Worm (Caenorhabditis elegans): ENCODE data around the gene D2024.18.

The D2024.18 gene

DNA sequence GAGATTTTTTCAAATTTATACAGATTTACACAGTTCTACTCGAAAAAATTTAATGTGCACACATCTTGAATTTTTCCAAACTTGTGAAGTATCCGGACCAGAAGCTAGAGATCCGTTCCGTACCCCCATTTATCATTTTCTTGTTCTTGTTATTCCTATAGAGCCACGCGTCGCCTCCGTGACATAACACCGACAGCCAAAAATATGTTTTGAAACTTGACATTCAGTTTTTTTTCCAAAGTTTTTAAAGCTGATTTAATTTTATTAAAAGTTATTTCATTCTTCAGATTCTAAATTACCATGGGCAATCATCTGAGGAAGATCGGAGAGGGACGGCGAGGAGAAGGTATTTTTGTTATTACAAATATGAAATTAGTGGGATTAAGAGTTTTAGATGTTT is at the start of gene D2024.18:
Gene D2024.18, plus strand, starts transcription at position 301 of the 400 bp plus-strand sequence.
- TF ChIP-seq unc-62 (GFP tag; optimal IDR thresholded peaks at IDR 0.05), result no peak

DNA sequence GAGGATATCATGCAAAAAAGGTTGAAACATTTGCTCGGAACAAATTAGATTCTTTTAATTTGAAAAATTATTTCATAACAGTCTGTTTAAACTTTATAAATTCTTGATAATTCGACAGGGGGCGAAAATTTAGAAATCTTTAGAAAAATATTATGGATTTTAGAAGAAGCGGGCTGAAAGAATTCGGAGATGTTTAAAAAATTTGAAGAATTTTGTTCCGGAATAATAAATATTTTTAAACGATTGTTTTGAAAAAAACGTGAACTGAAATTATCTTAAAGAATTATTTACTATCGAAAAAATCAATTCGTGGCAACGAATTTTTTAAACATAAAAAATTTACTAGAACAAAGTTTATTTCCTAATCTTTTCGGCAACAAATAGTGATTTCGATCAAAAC is 46.6 kb upstream of the D2024.18 start, which contains the start of gene R13A1.3:
Gene R13A1.3, plus strand, starts transcription at position 301 of the 400 bp plus-strand sequence.
- TF ChIP-seq unc-62 (GFP tag; optimal IDR thresholded peaks at IDR 0.05), result no peak

DNA sequence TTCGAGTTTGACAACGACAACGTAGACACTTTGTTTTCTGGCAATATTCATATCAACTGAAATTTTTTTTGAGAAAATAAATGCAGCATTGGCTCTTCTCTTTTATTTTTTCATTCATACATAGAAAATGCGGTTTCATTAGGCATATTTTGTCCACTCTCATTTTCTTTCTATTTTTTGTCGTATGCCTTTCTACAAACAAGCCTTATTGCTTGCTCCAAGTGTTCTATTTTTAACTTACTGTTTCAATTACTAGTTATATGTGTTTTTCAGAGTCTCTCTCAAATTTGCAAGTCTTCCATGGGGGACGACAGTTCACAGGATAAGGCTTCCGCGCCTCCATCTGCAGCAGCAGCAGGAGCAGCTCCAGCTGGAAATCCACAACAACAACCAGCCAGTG is 44.3 kb upstream of the D2024.18 start, which contains the start of gene kcc-1:
Gene kcc-1, plus strand, starts transcription at position 301 of the 400 bp plus-strand sequence.
- no peak for TF ChIP-seq unc-62 (GFP tag; optimal IDR thresholded peaks at IDR 0.05)

DNA sequence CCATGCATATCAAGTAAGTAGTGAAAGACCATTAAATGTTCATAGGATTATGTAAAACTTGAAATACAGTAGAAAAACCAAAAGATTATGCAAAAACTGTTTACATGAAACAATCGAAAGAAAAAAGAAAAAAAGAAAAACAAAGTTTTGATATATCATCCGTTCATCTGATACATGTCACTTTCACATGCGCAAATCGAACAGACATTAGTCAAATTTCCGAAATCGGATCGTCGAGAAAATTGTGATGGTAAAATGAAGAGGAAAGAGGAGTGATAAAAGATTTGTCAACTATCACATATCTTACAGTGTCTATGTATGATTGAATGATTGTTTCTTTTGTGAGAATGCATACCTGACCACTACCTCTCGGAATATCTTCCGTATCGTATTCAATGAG is 41.3 kb upstream of the D2024.18 start:
- TF ChIP-seq unc-62 (GFP tag; optimal IDR thresholded peaks at IDR 0.05), result no peak

DNA sequence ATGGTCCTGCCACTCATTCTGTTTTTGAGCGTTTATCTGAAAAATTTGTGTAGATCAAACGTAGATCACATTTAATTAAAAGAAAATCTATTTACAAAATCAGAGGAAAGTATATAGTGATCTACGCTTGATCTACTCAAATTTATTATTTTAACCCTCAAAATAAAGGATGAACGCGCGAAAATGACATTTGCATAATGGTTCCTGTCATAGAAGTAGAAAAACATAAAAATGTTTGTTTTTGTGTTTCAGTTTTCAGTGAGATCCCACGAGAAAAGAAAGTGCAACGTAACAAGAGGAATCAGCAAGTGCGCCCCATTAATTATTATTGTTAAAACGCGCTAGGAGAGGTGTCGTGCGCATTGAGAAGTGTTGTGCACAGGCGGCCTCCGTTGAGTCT is 38.9 kb upstream of the D2024.18 start:
- TF ChIP-seq unc-62 (GFP tag; optimal IDR thresholded peaks at IDR 0.05), result no peak

DNA sequence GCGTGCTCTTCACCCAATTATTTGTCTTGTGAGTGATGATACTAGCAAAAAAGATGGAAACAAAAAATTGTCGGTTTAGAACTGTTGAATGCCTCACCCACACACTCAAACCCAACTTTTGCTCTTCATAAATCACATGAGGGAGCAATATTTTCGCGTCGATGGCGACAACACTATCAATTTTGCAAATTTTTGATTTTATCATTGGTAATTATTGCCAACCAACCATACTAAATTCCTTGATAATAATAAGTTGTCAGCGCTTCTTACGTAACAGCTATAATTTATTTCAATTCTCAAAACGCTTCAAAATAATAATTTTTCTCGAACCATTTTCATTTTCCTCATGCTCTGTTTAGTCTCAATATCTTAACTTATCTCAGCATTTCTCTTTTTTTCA is 37.5 kb upstream of the D2024.18 start:
- no peak for TF ChIP-seq unc-62 (GFP tag; optimal IDR thresholded peaks at IDR 0.05)

- no peak for TF ChIP-seq unc-62 (GFP tag; optimal IDR thresholded peaks at IDR 0.05)
These were observed 34.0 kb upstream of the D2024.18 start for ce11 chrIV:7216210-7216609.

ce11 chrIV:7219398-7220087 is 30.7 kb upstream of the D2024.18 start, which contains the start of the genes glb-23 and R13A1.1:
TSS of gene glb-23 (minus strand) at chrIV:7219498.
TSS of gene R13A1.1 (plus strand) at chrIV:7220037.
- no peak for TF ChIP-seq unc-62 (GFP tag; optimal IDR thresholded peaks at IDR 0.05)

- TF ChIP-seq unc-62 (GFP tag; optimal IDR thresholded peaks at IDR 0.05), result no peak
These were observed 28.2 kb upstream of the D2024.18 start for ce11 chrIV:7222088-7222487.

ce11 chrIV:7227072-7227471 is 23.2 kb upstream of the D2024.18 start, which contains the start of gene R13A1.10:
TSS of gene R13A1.10 (minus strand) at chrIV:7227172.
- no peak for TF ChIP-seq unc-62 (GFP tag; optimal IDR thresholded peaks at IDR 0.05)

- no peak for TF ChIP-seq unc-62 (GFP tag; optimal IDR thresholded peaks at IDR 0.05)
These were observed 22.1 kb upstream of the D2024.18 start, which contains the start of gene D2024.5 for ce11 chrIV:7228208-7228607. TSS of gene D2024.5 (minus strand) at chrIV:7228308.

- TF ChIP-seq unc-62 (GFP tag; optimal IDR thresholded peaks at IDR 0.05), result no peak
These were observed 20.1 kb upstream of the D2024.18 start, which contains the start of gene cap-1 for ce11 chrIV:7230198-7230597. TSS of gene cap-1 (minus strand) at chrIV:7230223.

ce11 chrIV:7230935-7231334 is 19.3 kb upstream of the D2024.18 start, which contains the start of gene D2024.4:
TSS of gene D2024.4 (plus strand) at chrIV:7231235.
- no peak for TF ChIP-seq unc-62 (GFP tag; optimal IDR thresholded peaks at IDR 0.05)

DNA sequence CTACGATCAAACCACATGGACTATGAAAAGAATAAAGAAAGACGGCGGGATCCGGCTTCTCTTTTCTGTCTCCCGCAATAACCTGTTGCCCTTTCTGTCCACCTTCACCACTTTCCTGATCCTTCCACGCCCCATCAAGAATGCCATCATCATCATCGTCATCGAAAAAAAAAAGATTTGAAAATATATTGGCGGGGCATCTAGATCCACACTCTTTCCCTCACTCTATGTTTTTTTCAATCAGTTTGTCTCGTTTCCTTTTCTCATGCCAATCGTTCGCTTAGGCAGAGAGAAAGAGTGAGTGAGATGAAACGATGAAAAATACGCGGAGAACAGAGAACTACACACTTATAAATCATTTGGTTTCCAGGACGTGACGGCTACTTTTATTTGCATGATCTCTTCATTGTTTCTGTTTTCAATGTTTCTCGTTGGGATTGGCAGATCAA is 16.7 kb upstream of the D2024.18 start:
- no peak for TF ChIP-seq unc-62 (GFP tag; optimal IDR thresholded peaks at IDR 0.05)

DNA sequence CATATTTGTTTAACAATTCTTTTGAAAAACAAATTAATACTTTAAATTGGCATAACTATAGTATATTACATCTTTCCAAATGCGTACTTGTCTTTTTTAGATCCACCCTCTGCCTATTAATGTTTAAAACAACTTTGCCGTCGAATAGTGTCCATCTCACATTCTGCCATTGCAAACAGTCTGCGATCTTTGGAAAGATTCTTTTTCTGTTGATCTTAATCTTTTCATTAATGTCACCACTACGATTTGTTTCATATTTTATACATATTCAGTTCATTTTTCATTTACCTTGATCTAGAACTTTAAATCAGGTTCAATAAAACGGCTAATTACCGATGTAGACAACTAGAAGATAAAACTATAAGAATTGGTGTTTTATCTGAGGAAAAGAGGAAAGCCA is 15.6 kb upstream of the D2024.18 start:
- TF ChIP-seq unc-62 (GFP tag; optimal IDR thresholded peaks at IDR 0.05), result no peak

DNA sequence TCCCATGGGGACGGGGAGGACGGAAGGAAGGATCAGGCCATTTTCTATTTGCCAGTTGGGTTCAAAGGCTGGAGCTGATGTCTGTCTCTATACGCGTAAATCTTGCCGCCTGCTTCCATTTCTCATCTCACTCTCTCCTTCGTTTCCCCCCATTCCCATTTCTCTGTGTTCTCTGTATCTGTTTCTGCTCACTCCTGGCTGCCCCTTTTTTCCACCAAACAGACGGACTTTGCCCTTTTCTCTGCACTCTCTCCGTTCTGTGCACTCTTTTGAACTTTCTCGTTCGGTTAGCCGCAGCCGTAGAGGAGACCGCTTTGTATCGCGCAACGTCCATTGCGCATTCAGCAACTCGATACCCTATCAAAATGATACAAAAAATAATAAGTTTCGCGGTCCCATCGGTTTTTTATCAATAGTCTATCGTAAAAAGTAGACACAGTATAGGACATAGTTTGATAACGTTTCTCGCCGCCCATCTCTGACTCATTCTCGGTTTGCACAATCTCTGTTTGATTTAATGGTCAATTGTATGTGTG is 14.8 kb upstream of the D2024.18 start:
- no peak for TF ChIP-seq unc-62 (GFP tag; optimal IDR thresholded peaks at IDR 0.05)

DNA sequence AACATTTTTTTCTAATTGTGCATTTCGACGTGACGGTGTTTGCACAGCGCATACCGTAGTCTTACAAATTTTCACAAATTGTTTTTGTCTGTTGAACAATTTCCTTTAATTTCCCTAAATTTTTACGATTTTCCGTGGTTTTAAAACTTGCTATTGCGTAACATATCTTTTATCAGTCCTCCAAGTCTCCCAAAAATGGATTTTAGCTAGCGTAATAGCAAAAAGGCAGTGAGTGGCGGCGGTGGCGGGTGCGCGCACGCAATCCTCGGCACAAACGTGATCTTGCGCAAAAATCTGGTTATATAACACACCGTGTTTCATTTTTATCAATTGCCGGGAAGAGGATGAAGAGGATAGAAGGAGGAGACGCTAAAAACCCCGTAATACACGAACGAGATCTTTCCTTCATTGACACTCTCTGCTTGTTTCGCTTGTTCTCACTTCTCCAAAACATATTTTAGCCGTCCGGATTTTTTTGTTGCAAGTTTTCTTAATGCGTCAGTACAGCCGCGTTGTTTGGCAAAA is 13.9 kb upstream of the D2024.18 start:
- TF ChIP-seq unc-62 (GFP tag; optimal IDR thresholded peaks at IDR 0.05), result no peak

All from whole organism, dauer.